Worm (Caenorhabditis elegans) whole organism, early embryonic: ENCODE results near the gene srbc-78.

ENCODE experiments used
- B0310.2 ChIP-seq: sonication (generic microtip); optimal IDR thresholded peaks from 2 replicates; lab custom pipeline; 2016; ENCODE audit warnings: mild to moderate bottlenecking, missing genetic modification characterization, missing compliant biosample characterization
- F13C5.2 ChIP-seq: sonication (generic microtip); optimal IDR thresholded peaks from 2 replicates; lab custom pipeline; 2017; ENCODE audit warnings: mild to moderate bottlenecking, missing genetic modification characterization, inconsistent platforms, missing compliant biosample characterization
- aly-1 ChIP-seq: sonication (generic microtip); optimal IDR thresholded peaks from 2 replicates; lab custom pipeline; 2016; ENCODE audit warnings: missing genetic modification characterization, missing compliant biosample characterization
- ama-1 ChIP-seq: fragments of 150-350 bp; optimal IDR thresholded peaks from 2 replicates; lab custom pipeline; 2014
- ceh-13 ChIP-seq: fragments of 200-800 bp; sonication (Bioruptor generic); optimal IDR thresholded peaks from 2 replicates; lab custom pipeline; 2018; ENCODE audit warnings: mild to moderate bottlenecking, missing genetic modification characterization, missing compliant biosample characterization
- ceh-36 ChIP-seq: sonication (generic microtip); optimal IDR thresholded peaks from 2 replicates; lab custom pipeline; 2016; ENCODE audit warnings: missing genetic modification characterization, inconsistent platforms, missing compliant biosample characterization
- ets-7 ChIP-seq: sonication (generic microtip); optimal IDR thresholded peaks from 2 replicates; lab custom pipeline; 2016; ENCODE audit warnings: missing genotype, missing genetic modification characterization, missing compliant biosample characterization
- flt-1 ChIP-seq: fragments of 200-800 bp; sonication (Bioruptor generic); IDR thresholded peaks from 2 replicates; pipeline ENCODE4 v1.3.6; 2022; ENCODE audit warnings: missing genetic modification characterization, missing compliant biosample characterization
- hmbx-1 ChIP-seq: sonication (generic microtip); optimal IDR thresholded peaks from 2 replicates; lab custom pipeline; 2016; ENCODE audit warnings: mild to moderate bottlenecking, missing genetic modification characterization, missing compliant biosample characterization
- hmg-4 ChIP-seq: fragments of 200-800 bp; sonication (Bioruptor generic); optimal IDR thresholded peaks from 2 replicates; lab custom pipeline; 2018; ENCODE audit warnings: mild to moderate bottlenecking, missing genetic modification characterization, missing compliant biosample characterization
- hnd-1 ChIP-seq: sonication (generic microtip); optimal IDR thresholded peaks from 2 replicates; lab custom pipeline; 2016; ENCODE audit warnings: missing genetic modification characterization, missing compliant biosample characterization
- pes-1 ChIP-seq: fragments of 200-800 bp; sonication (Bioruptor generic); IDR thresholded peaks from 2 replicates; pipeline ENCODE4 v1.3.6; 2022; ENCODE audit warnings: missing genetic modification reagents, missing genetic modification characterization, missing compliant biosample characterization
- scrt-1 ChIP-seq: fragments of 200-800 bp; sonication (Bioruptor generic); IDR thresholded peaks from 2 replicates; pipeline ENCODE4 v1.3.6; 2022; ENCODE audit warnings: missing genetic modification characterization, missing compliant biosample characterization
- sea-1 ChIP-seq: fragments of 200-800 bp; sonication (Bioruptor generic); conservative IDR thresholded peaks from 2 replicates; pipeline ENCODE4 v1.3.6; 2022; ENCODE audit warnings: missing genetic modification characterization, missing compliant biosample characterization
- tbx-11 ChIP-seq: fragments of 200-800 bp; sonication (Bioruptor generic); IDR thresholded peaks from 2 replicates; pipeline ENCODE4 v1.3.6; 2022; ENCODE audit warnings: missing genetic modification characterization, missing compliant biosample characterization
- tbx-37 ChIP-seq: fragments of 200-800 bp; sonication (Bioruptor generic); conservative IDR thresholded peaks from 2 replicates; pipeline ENCODE4 v1.3.6; 2022; ENCODE audit warnings: missing genetic modification reagents, missing genetic modification characterization, missing compliant biosample characterization
- tra-4 ChIP-seq: sonication (generic microtip); optimal IDR thresholded peaks from 2 replicates; lab custom pipeline; 2017; ENCODE audit warnings: missing genetic modification characterization, missing compliant biosample characterization

srbc-78 gene

ce11 chrV:20489102-20489501, at the start of gene srbc-78:
Gene srbc-78 (minus strand): TSS chrV:20489202.
- TF ChIP-seq ama-1 (lab: Kevin White, UChicago): no peak
- TF ChIP-seq hmbx-1 (tag; lab: Kevin White, UChicago): no peak
- TF ChIP-seq scrt-1 (GFP tag; lab: Robert Waterston, UW): no peak
- TF ChIP-seq tra-4 (tag; lab: Kevin White, UChicago): no peak
- no peak for TF ChIP-seq sea-1
- no peak for TF ChIP-seq hnd-1 (tag; lab: Kevin White, UChicago)
- TF ChIP-seq B0310.2 (tag; lab: Kevin White, UChicago): no peak
- no peak for TF ChIP-seq ceh-36 (tag; lab: Kevin White, UChicago)
- TF ChIP-seq tbx-11 (GFP tag; lab: Robert Waterston, UW): no peak
- TF ChIP-seq aly-1: no peak
- TF ChIP-seq hmg-4 (GFP tag; lab: Kevin White, UChicago): no peak
- TF ChIP-seq ets-7 (tag; lab: Kevin White, UChicago): no peak
- no peak for TF ChIP-seq flt-1 (GFP tag; lab: Robert Waterston, UW)
- no peak for TF ChIP-seq tbx-37 (GFP tag; lab: Robert Waterston, UW)
- TF ChIP-seq F13C5.2 (tag; lab: Kevin White, UChicago): no peak
- TF ChIP-seq ceh-13: no peak
- TF ChIP-seq pes-1 (GFP tag; lab: Robert Waterston, UW): no peak

ce11 chrV:20536208-20536607, 47.2 kb upstream of the srbc-78 start, which contains the start of gene Y38H6C.15:
Gene Y38H6C.15 (minus strand): TSS chrV:20536308.
- TF ChIP-seq ama-1 (lab: Kevin White, UChicago): no peak
- TF ChIP-seq hmg-4 (GFP tag; lab: Kevin White, UChicago): no peak
- no peak for TF ChIP-seq tbx-37 (GFP tag; lab: Robert Waterston, UW)
- no peak for TF ChIP-seq B0310.2 (tag; lab: Kevin White, UChicago)
- no peak for TF ChIP-seq sea-1

- TF ChIP-seq sea-1 (no peak), tra-4 (tag; lab: Kevin White, UChicago) (no peak), B0310.2 (tag; lab: Kevin White, UChicago) (no peak), ceh-36 (tag; lab: Kevin White, UChicago) (no peak), aly-1 (no peak), F13C5.2 (tag; lab: Kevin White, UChicago) (no peak), tbx-11 (GFP tag; lab: Robert Waterston, UW) (no peak), scrt-1 (GFP tag; lab: Robert Waterston, UW) (no peak), flt-1 (GFP tag; lab: Robert Waterston, UW) (no peak), ets-7 (tag; lab: Kevin White, UChicago) (no peak), hnd-1 (tag; lab: Kevin White, UChicago) (no peak), hmg-4 (GFP tag; lab: Kevin White, UChicago) (no peak), hmbx-1 (tag; lab: Kevin White, UChicago) (no peak), pes-1 (GFP tag; lab: Robert Waterston, UW) (no peak), ama-1 (lab: Kevin White, UChicago) (no peak), ceh-13 (no peak)
These were observed 45.1 kb upstream of the srbc-78 start, which contains the start of gene famh-161 for ce11 chrV:20534072-20534471. Gene famh-161 (minus strand): TSS chrV:20534172.

- TF ChIP-seq hnd-1 (tag; lab: Kevin White, UChicago) (no peak), tbx-11 (GFP tag; lab: Robert Waterston, UW) (no peak), ceh-36 (tag; lab: Kevin White, UChicago) (no peak), scrt-1 (GFP tag; lab: Robert Waterston, UW) (no peak), flt-1 (GFP tag; lab: Robert Waterston, UW) (no peak), sea-1 (no peak), ceh-13 (no peak), hmg-4 (GFP tag; lab: Kevin White, UChicago) (no peak)
These were observed 38.5 kb upstream of the srbc-78 start, which contains the start of gene Y38H6C.13 for ce11 chrV:20527493-20527892. Gene Y38H6C.13 (plus strand): TSS chrV:20527793.

- no peak for TF ChIP-seq B0310.2 (tag; lab: Kevin White, UChicago)
- no peak for TF ChIP-seq ceh-36 (tag; lab: Kevin White, UChicago)
- no peak for TF ChIP-seq hmbx-1 (tag; lab: Kevin White, UChicago)
- TF ChIP-seq tra-4 (tag; lab: Kevin White, UChicago): no peak
- no peak for TF ChIP-seq sea-1
- no peak for TF ChIP-seq ceh-13
These were observed 36.9 kb upstream of the srbc-78 start, which contains the start of the genes srh-166 and Y38H6C.24 for ce11 chrV:20525816-20526459. Gene srh-166 (minus strand): TSS chrV:20525866. Gene Y38H6C.24 (plus strand): TSS chrV:20526435.

- TF ChIP-seq ama-1 (lab: Kevin White, UChicago) (no peak), ceh-36 (tag; lab: Kevin White, UChicago) (no peak), F13C5.2 (tag; lab: Kevin White, UChicago) (no peak), tbx-37 (GFP tag; lab: Robert Waterston, UW) (no peak), ets-7 (tag; lab: Kevin White, UChicago) (no peak), aly-1 (no peak), pes-1 (GFP tag; lab: Robert Waterston, UW) (no peak), hmg-4 (GFP tag; lab: Kevin White, UChicago) (no peak), sea-1 (no peak)
These were observed 33.2 kb upstream of the srbc-78 start, which contains the start of the genes Y38H6C.9 and fbxa-150 for ce11 chrV:20522219-20522618. Gene Y38H6C.9 (minus strand): TSS chrV:20522270. Gene fbxa-150 (plus strand): TSS chrV:20522598.

ce11 chrV:20518927-20519326, 29.9 kb upstream of the srbc-78 start, which contains the start of gene Y38H6C.25:
Gene Y38H6C.25 (plus strand): TSS chrV:20519227.
- no peak for TF ChIP-seq aly-1
- no peak for TF ChIP-seq flt-1 (GFP tag; lab: Robert Waterston, UW)
- TF ChIP-seq ets-7 (tag; lab: Kevin White, UChicago): no peak
- no peak for TF ChIP-seq pes-1 (GFP tag; lab: Robert Waterston, UW)
- no peak for TF ChIP-seq scrt-1 (GFP tag; lab: Robert Waterston, UW)
- TF ChIP-seq ama-1 (lab: Kevin White, UChicago): no peak
- TF ChIP-seq tbx-11 (GFP tag; lab: Robert Waterston, UW): no peak
- no peak for TF ChIP-seq sea-1
- TF ChIP-seq B0310.2 (tag; lab: Kevin White, UChicago): no peak
- no peak for TF ChIP-seq F13C5.2 (tag; lab: Kevin White, UChicago)
- no peak for TF ChIP-seq tra-4 (tag; lab: Kevin White, UChicago)
- TF ChIP-seq tbx-37 (GFP tag; lab: Robert Waterston, UW): no peak
- TF ChIP-seq ceh-13: no peak
- TF ChIP-seq hmg-4 (GFP tag; lab: Kevin White, UChicago): no peak
- no peak for TF ChIP-seq hnd-1 (tag; lab: Kevin White, UChicago)
